Worm (Caenorhabditis elegans) whole organism, L4/young adult: ENCODE results near the gene snfc-5.

Experiments
- W03F9.2 ChIP-seq: fragments of 150-350 bp; optimal IDR thresholded peaks from 2 replicates; lab custom pipeline; 2014; ENCODE audit warnings: missing biosample characterization, missing genetic modification characterization
- dao-5 ChIP-seq: sonication (generic microtip); optimal IDR thresholded peaks from 2 replicates; lab custom pipeline; 2016; ENCODE audit warnings: missing genotype, missing genetic modification characterization, moderate library complexity, missing compliant biosample characterization
- him-1 ChIP-seq: sonication (generic microtip); optimal IDR thresholded peaks from 2 replicates; lab custom pipeline; 2016; ENCODE audit warnings: missing genotype, missing genetic modification reagents, missing genetic modification characterization, missing compliant biosample characterization

snfc-5 gene

DNA sequence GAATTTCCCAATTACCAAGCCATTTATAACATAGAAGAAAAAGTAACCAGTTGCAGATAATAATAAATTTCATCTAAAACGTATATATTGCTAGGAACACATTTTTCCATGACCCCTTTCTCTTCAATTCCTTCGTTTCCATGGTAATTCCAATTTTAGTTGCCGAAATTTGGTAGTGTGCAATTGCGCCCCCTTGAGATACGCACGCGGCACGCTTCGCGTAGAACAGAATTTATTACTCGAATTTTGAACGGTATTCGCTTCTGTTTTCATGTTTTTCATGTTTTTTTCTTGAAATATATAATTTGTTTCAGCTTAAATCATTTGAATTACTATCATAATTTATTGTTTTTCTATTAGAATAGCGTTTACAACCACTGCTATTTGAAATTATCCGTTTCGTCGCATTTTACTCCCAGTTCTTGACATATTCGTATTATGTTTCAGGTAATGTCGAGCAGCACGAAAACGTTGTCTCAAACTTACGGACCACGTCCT, at the start of gene snfc-5, which contains the start of gene R07E5.17:
TSS of gene snfc-5 (plus strand) at position 448 of the 498 bp plus-strand sequence.
TSS of gene R07E5.17 (minus strand) at position 98 of the 498 bp plus-strand sequence.
- no peak for TF ChIP-seq W03F9.2 (tag; lab: Kevin White, UChicago)
- TF ChIP-seq him-1 (tag; lab: Kevin White, UChicago): no peak
- no peak for TF ChIP-seq dao-5 (tag; lab: Kevin White, UChicago)

DNA sequence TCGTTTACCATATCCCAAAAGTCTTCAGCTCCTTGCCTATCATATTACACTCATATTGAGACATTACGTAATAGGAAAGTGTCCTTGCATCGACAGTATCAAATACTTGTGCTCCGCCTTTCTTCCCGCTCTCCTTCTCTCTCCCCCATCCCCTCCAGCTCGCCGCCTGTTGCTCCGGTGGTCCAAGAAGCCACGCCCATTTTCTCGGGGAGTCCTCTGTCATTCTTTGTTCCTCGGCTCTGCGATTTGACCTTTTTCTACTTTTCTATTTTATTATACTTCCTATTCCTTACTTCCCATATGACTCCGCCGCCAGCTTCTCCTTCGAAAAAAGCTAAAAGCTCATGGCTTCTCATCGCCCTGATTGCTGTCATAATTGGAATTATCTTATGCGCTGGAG, 48.2 kb upstream of the snfc-5 start, which contains the start of gene mnp-1:
TSS of gene mnp-1 (plus strand) at position 211 of the 400 bp plus-strand sequence.
- TF ChIP-seq him-1 (tag; lab: Kevin White, UChicago): no peak
- TF ChIP-seq dao-5 (tag; lab: Kevin White, UChicago): no peak
- TF ChIP-seq W03F9.2 (tag; lab: Kevin White, UChicago): no peak

DNA sequence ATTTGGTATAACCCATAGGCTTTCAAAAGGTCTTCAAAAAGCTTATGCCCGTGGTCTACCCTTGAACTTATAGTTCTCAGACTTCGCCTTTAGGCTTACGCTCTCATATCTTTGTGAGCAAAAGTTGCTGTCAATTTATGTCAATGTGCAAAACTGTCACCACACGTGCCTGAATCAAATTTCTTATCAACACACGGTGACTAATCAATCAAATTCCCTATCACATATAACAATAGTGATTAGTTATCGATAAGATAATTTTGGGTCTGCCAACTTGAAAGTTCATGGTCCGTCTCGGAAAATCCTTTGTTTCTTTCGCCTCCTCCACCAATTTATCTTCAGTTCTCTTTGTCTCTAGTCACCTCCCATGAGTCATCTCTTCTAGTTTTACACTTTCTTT, 47.1 kb upstream of the snfc-5 start:
- no peak for TF ChIP-seq W03F9.2 (tag; lab: Kevin White, UChicago)
- TF ChIP-seq him-1 (tag; lab: Kevin White, UChicago): no peak
- TF ChIP-seq dao-5 (tag; lab: Kevin White, UChicago): no peak

DNA sequence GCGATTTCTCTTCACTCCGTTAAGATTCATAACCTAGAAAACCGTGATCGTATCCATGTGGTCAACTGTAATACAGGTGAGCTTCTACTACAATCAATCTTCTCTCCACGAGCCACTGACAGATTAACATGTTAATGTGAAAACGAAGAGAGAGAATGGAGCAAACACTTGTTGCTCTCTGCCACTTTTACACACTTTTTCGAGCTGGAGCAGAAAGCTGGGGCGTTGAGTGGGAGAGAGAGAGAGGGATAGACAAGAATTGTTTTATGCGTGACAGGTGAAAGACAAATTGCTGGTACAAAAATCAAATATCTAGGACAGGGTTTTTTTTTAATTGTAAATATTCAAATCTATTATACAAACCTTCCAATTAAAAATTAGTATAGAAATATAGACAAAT, 46.2 kb upstream of the snfc-5 start:
- no peak for TF ChIP-seq him-1 (tag; lab: Kevin White, UChicago)
- no peak for TF ChIP-seq W03F9.2 (tag; lab: Kevin White, UChicago)
- TF ChIP-seq dao-5 (tag; lab: Kevin White, UChicago): no peak

DNA sequence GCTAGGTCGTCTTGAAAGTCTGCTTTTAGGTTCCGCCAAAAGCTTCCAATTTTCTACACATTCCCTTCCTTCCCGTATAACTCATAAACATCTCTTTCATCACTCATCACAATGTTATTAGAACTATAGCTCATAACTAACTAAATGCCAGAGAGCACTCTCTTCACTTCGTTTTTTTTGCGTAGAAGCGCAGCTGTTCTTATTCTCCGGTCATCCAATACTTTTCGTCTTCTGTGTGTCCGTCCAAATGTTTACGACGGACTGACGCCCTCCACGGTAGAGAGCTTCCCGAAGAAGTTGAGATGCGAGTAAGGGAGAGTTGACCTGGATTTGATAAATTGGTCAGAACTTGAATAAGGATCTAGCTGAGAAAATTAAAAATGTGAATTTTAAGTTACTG, 45.4 kb upstream of the snfc-5 start:
- TF ChIP-seq W03F9.2 (tag; lab: Kevin White, UChicago) (no peak), him-1 (tag; lab: Kevin White, UChicago) (no peak), dao-5 (tag; lab: Kevin White, UChicago) (no peak)

DNA sequence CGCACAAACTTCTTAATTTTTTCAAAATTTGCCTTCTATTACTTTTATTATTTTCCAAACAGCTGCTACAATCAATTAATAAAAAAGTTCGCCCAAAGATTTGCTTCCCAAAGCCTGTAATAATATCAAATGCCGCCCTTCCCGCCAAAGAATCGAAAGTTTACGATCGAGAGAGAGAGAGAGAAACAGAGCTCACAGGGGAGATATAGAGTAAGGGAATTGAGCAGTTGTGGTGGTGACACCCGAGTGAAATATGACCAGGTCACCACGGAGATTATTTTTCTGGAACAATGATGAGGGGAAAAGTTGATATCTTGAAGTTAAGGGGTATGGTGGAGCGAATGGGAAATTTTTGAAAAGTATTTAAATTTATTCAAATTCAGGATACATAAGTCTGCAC, 44.7 kb upstream of the snfc-5 start:
- no peak for TF ChIP-seq dao-5 (tag; lab: Kevin White, UChicago)
- no peak for TF ChIP-seq W03F9.2 (tag; lab: Kevin White, UChicago)
- no peak for TF ChIP-seq him-1 (tag; lab: Kevin White, UChicago)

DNA sequence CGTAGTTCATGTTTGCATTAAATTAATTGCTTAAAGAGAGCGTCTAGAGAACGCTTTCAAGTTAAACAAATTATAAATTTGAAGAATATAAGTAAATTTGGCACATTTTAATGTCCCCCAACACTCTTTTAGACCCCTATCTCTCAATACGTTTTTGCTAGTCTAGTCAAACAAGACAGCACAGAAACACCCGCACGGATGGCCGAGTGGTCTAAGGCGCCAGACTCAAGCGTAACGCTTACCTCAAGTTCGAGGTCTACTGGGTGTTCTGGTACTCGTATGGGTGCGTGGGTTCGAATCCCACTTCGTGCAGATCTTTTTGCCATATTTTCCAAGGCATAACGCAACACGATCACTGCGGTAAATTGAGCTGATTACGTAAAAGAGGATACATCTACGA, 42.3 kb upstream of the snfc-5 start:
- no peak for TF ChIP-seq W03F9.2 (tag; lab: Kevin White, UChicago)
- TF ChIP-seq dao-5 (tag; lab: Kevin White, UChicago): no peak
- no peak for TF ChIP-seq him-1 (tag; lab: Kevin White, UChicago)

DNA sequence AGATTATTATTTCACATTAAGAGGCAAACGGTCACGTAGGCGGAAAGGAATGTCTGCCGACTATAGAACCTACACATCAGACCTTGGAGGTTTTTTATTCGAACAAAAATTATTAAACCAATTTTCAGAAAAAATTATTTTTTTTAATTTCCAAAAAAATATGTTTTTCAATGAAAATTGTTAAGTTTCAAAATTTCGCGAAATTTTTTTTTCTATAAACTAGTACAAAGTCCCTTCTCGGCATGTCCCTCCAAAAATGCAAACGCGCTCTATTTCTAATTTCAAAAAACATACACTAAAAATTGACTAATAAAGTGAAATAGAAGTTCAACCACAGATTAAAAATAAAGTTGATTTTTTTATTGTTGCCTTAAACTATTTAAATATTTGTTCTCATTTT, 39.6 kb upstream of the snfc-5 start, which contains the start of gene ckb-1:
TSS of gene ckb-1 (plus strand) at position 301 of the 400 bp plus-strand sequence.
- TF ChIP-seq him-1 (tag; lab: Kevin White, UChicago) (no peak), W03F9.2 (tag; lab: Kevin White, UChicago) (no peak), dao-5 (tag; lab: Kevin White, UChicago) (no peak)

DNA sequence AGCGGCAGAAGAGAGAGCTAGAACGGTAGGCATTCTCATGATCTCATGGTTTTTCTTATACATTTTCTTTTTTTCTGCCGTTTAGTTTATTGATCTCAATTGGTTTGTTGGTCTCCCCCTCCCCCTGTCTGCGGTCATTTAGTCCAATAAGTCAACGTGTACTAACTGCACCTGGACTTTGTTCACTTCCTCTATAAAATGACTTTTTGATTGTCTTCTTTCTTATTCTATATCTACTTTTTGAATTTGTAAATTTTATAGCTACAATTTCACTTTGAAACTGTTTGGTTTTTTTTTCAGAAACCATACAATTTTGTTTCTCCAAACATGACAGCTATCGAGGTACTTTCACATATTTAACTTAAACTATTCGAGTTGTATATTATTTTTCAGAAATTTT, 36.9 kb upstream of the snfc-5 start, which contains the start of gene ckb-2:
TSS of gene ckb-2 (plus strand) at position 301 of the 400 bp plus-strand sequence.
- TF ChIP-seq dao-5 (tag; lab: Kevin White, UChicago) (no peak), him-1 (tag; lab: Kevin White, UChicago) (no peak), W03F9.2 (tag; lab: Kevin White, UChicago) (no peak)

DNA sequence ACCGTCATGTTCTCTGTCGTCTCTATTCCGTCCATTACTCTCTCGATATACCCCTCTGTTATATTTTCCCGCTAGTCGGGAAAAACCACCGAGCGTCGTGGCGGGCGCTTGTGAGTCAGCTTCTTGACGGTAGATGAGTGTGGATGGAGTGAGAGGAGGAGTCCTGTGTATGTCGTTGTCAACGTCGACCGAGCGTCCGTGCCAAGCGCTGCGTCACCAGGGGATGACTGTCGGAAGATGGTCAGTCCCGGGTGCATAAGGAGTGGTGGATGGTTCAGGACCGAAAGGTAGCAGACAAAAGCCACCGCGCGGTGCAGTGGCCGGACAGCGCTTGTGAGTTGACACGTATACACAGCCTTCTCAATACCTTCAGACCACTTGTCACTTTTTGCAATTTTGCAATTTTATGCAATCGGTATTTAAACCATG, 35.2 kb upstream of the snfc-5 start:
- TF ChIP-seq dao-5 (tag; lab: Kevin White, UChicago): peak; percentile 75

DNA sequence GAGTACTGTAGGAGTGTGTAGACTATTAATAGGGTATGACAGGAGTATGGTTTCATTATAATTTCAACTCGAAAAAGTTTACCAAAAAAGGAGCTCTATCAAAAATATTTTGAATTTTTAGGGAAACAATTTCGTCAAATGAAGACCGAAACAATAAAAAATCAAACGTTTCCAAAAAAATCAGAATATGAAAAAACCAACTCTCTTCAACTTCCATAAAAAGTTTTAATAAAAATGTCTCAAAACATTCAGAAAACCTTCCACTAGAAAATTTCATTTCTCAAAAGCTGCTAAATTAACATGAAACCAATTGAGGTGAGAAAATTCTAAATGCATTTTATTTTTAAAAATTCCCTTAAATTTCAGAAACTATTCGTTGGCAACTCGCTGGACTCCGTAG, 34.0 kb upstream of the snfc-5 start, which contains the start of gene ckb-3:
TSS of gene ckb-3 (plus strand) at position 301 of the 400 bp plus-strand sequence.
- no peak for TF ChIP-seq W03F9.2 (tag; lab: Kevin White, UChicago)
- TF ChIP-seq dao-5 (tag; lab: Kevin White, UChicago): no peak
- TF ChIP-seq him-1 (tag; lab: Kevin White, UChicago): no peak

DNA sequence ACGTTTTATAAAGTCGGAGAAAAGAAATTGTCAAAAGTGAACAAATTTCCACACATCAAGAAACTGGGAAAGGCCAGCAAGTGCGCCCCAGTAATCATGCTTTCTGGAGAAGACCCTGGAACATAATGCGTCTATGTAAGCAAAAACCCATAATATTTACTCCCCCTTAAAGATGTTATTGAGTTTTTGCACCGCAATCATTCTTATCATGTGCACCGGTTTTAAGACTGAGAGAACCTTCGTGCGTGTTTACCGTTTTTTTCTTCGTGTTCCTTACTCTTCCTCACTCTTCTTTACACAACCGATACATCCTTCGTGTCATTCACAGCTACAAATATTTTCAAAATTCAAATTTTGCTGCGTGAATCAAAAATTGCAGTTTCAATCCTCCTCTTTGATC, 31.7 kb upstream of the snfc-5 start:
- TF ChIP-seq him-1 (tag; lab: Kevin White, UChicago) (no peak), W03F9.2 (tag; lab: Kevin White, UChicago) (no peak), dao-5 (tag; lab: Kevin White, UChicago) (no peak)

DNA sequence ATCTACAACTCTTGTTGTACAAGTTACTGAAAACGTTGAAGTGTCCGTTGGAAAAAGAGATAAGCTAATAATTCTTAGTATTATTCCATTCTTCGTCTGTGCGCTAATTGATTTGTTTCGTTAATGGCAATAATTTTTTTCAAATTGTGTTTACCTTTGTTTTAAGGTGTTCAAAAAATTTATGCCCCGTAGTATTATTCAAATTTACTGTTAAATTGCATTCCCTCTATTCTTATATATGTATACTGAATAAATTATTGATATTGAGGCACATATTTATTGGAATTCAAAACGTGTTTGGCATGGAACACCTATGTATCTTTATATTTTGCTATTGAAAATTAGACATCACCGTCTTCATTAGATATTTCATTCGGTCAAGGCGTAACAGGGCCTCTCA, 29.7 kb upstream of the snfc-5 start, which contains the start of gene pals-26:
TSS of gene pals-26 (plus strand) at position 301 of the 400 bp plus-strand sequence.
- TF ChIP-seq W03F9.2 (tag; lab: Kevin White, UChicago) (no peak), dao-5 (tag; lab: Kevin White, UChicago) (no peak), him-1 (tag; lab: Kevin White, UChicago) (no peak)

DNA sequence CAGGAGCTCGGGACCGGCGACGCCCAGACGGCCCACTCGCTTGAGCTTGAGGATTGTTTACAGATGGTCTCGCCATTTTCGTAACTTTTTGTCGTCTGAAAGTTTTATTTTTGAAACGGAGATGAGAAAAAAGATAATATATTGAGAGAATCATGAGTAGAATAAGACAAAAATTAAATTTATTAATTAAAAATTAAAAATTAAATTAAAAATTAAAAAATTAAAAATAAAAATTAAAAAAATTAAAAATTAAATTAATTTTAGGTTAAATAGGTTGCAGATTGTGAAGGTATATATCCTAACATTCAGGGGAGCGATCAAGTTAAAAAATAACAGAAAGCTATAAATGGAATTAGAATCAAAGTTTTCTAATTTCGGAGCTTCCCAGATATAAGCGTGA, 24.9 kb upstream of the snfc-5 start, which contains the start of gene B0284.3:
TSS of gene B0284.3 (minus strand) at position 101 of the 400 bp plus-strand sequence.
- TF ChIP-seq him-1 (tag; lab: Kevin White, UChicago): no peak
- no peak for TF ChIP-seq dao-5 (tag; lab: Kevin White, UChicago)
